Worm (Caenorhabditis elegans): Measurements from ENCODE around the gene Y61A9LA.1.

The Y61A9LA.1 gene

DNA sequence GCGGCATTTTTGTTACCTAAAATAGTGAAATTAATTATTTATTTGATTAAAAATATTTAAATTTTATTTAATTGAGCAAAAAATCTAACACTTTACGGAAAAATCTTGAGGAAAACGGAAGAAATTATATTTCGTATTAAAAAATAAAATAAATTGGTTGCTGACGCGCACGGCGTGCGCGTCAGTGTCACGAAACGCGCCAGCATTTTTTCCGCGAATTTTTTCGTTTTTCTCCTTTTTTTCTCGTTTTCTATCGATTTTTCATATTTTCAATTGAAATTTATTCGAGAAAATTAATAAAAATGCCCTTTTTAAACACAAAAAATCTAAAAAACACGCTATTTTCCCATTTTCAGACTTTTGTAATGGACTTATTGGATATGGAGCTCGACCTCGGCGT lies 30.7 kb downstream of the Y61A9LA.1 start, which contains the start of the genes Y61A9LA.10 and F54D11.4:
Gene Y61A9LA.10, minus strand, starts transcription at position 16 of the 400 bp plus-strand sequence.
Gene F54D11.4, plus strand, starts transcription at position 350 of the 400 bp plus-strand sequence.
- TF ChIP-seq sptf-2 (GFP tag; optimal IDR thresholded peaks at IDR 0.05) (no peak), lin-40 (tag; optimal IDR thresholded peaks at IDR 0.05) (peak; percentile 46), F33H1.4 (GFP tag; IDR thresholded peaks at IDR 0.05) (peak; percentile 45; the same call in 1 of the 2 replicates), let-607 (tag; optimal IDR thresholded peaks at IDR 0.05) (no peak), pbrm-1 (GFP tag; IDR thresholded peaks at IDR 0.05) (no peak; the same call in 1 of the 2 replicates), B0336.3 (GFP tag; IDR thresholded peaks at IDR 0.05) (0 out of 2 replicates have a peak, but pooled peaks have one; percentile 26), nhr-27 (tag; optimal IDR thresholded peaks at IDR 0.05) (no peak), ekl-4 (GFP tag; IDR thresholded peaks at IDR 0.05) (no peak), F37B4.10 (GFP tag; IDR thresholded peaks at IDR 0.05) (no peak), F10E7.11 (tag; optimal IDR thresholded peaks at IDR 0.05) (no peak), F57A8.1 (GFP tag; optimal IDR thresholded peaks at IDR 0.05) (no peak), efl-1 (GFP tag; optimal IDR thresholded peaks at IDR 0.05) (peak; percentile 67), ztf-26 (tag; optimal IDR thresholded peaks at IDR 0.05) (no peak), chd-7 (tag; optimal IDR thresholded peaks at IDR 0.05) (no peak), pha-4 (tag; optimal IDR thresholded peaks at IDR 0.05) (no peak), zim-3 (tag; optimal IDR thresholded peaks at IDR 0.05) (no peak), egl-44 (GFP tag; IDR thresholded peaks at IDR 0.05) (no peak), lin-26 (GFP tag; IDR thresholded peaks at IDR 0.05) (no peak), madf-10 (tag; optimal IDR thresholded peaks at IDR 0.05) (no peak), lsy-27 (tag; optimal IDR thresholded peaks at IDR 0.05; ENCODE audit: borderline replicate concordance, insufficient read depth) (no peak), ama-1 (optimal IDR thresholded peaks at IDR 0.05) (no peak), ama-1 (GFP tag; optimal IDR thresholded peaks at IDR 0.05) (no peak), nhr-90 (tag; optimal IDR thresholded peaks at IDR 0.05) (no peak), dpl-1 (GFP tag; optimal IDR thresholded peaks at IDR 0.05) (peak; percentile 44), repo-1 (tag; optimal IDR thresholded peaks at IDR 0.05) (peak; percentile 1), atf-7 (tag; optimal IDR thresholded peaks at IDR 0.05) (no peak), F55B11.4 (tag; optimal IDR thresholded peaks at IDR 0.05; ENCODE audit: borderline replicate concordance, insufficient read depth) (no peak), nfyb-1 (GFP tag; IDR thresholded peaks at IDR 0.05) (no peak), akir-1 (GFP tag; optimal IDR thresholded peaks at IDR 0.05) (no peak), aptf-2 (GFP tag; conservative IDR thresholded peaks at IDR 0.05) (no peak), lsl-1 (GFP tag; optimal IDR thresholded peaks at IDR 0.05) (peak; percentile 49), snpc-3.4 (tag; optimal IDR thresholded peaks at IDR 0.05) (peak; percentile 39), T07F8.4 (tag; optimal IDR thresholded peaks at IDR 0.05) (no peak), Y67H2A.10 (GFP tag; conservative IDR thresholded peaks at IDR 0.05) (no peak), cebp-2 (GFP tag; IDR thresholded peaks at IDR 0.05) (no peak), lin-54 (GFP tag; optimal IDR thresholded peaks at IDR 0.05) (peak; percentile 47), egl-18 (GFP tag; IDR thresholded peaks at IDR 0.05) (no peak), fkh-3 (tag; optimal IDR thresholded peaks at IDR 0.05) (no peak), hlh-26 (GFP tag; conservative IDR thresholded peaks at IDR 0.05) (no peak), lin-35 (GFP tag; optimal IDR thresholded peaks at IDR 0.05) (peak in 1 of 3 experiments; percentile 73), F57C9.4 (tag; optimal IDR thresholded peaks at IDR 0.05) (no peak), mxl-1 (tag; optimal IDR thresholded peaks at IDR 0.05) (no peak), dox-1 (GFP tag; IDR thresholded peaks at IDR 0.05) (no peak), ceh-27 (GFP tag; optimal IDR thresholded peaks at IDR 0.05) (no peak), ztf-6 (GFP tag; IDR thresholded peaks at IDR 0.05) (no peak), rcor-1 (GFP tag; IDR thresholded peaks at IDR 0.05) (no peak), snpc-4 (GFP tag; optimal IDR thresholded peaks at IDR 0.05) (no peak), snpc-4 (tag; optimal IDR thresholded peaks at IDR 0.05) (peak in 1 of 4 experiments; percentile 44), xnd-1 (tag; optimal IDR thresholded peaks at IDR 0.05) (peak; percentile 42), hmg-1.2 (GFP tag; IDR thresholded peaks at IDR 0.05) (0 out of 2 replicates have a peak, but pooled peaks have one; percentile 9)

All from whole organism, young adult.